Worm (Caenorhabditis elegans) whole organism, midembryonic: ENCODE data around the gene col-139.

ENCODE experiments used
- T22C8.4 ChIP-seq: fragments of 200-800 bp; sonication (Bioruptor generic); IDR thresholded peaks from 2 replicates; pipeline ENCODE4 v1.3.6; 2022; ENCODE audit warnings: missing genetic modification characterization, missing compliant biosample characterization
- cog-1 ChIP-seq: sonication (generic microtip); optimal IDR thresholded peaks from 2 replicates; lab custom pipeline; 2016; ENCODE audit warnings: missing genetic modification characterization, missing compliant biosample characterization
- flt-1 ChIP-seq: fragments of 200-800 bp; sonication (Bioruptor generic); IDR thresholded peaks from 2 replicates; pipeline ENCODE4 v1.3.6; 2022; ENCODE audit warnings: missing genetic modification characterization, missing compliant biosample characterization
- med-1 ChIP-seq: sonication (generic microtip); optimal IDR thresholded peaks from 2 replicates; lab custom pipeline; 2017; ENCODE audit warnings: missing genetic modification characterization, mild to moderate bottlenecking, missing compliant biosample characterization, antibody characterized with exemption, missing genetic modification reagents; ENCODE audit not compliant: insufficient read depth
- ref-1 ChIP-seq: fragments of 200-800 bp; sonication (Bioruptor generic); conservative IDR thresholded peaks from 2 replicates; pipeline ENCODE4 v1.3.6; 2022; ENCODE audit warnings: missing genetic modification reagents, missing genetic modification characterization, missing compliant biosample characterization
- tab-1 ChIP-seq: fragments of 200-800 bp; sonication (Bioruptor generic); IDR thresholded peaks from 2 replicates; pipeline ENCODE4 v1.3.6; 2022; ENCODE audit warnings: missing genetic modification characterization, missing compliant biosample characterization

ce11 chrV:4687944-4688505, 34.3 kb upstream of the col-139 start, which contains the start of gene K03B4.2:
- TF ChIP-seq tab-1 (GFP tag; lab: Robert Waterston, UW) (no peak), ref-1 (GFP tag; lab: Robert Waterston, UW) (no peak), T22C8.4 (GFP tag; lab: Robert Waterston, UW) (no peak), cog-1 (tag; lab: Kevin White, UChicago) (no peak), flt-1 (no peak), med-1 (GFP tag; lab: Kevin White, UChicago) (no peak)
